Worm (Caenorhabditis elegans) whole organism, L2 larva: ENCODE results near the gene C06B3.7.

Experiments used
- C34F6.9 ChIP-seq: fragments of 150-350 bp; optimal IDR thresholded peaks from 2 replicates; lab custom pipeline; 2014; ENCODE audit warnings: missing biosample characterization, missing genetic modification characterization
- F13H6.1 ChIP-seq: sonication (generic microtip); optimal IDR thresholded peaks from 2 replicates; lab custom pipeline; 2016; ENCODE audit warnings: missing genetic modification characterization, missing compliant biosample characterization
- R02D3.7 ChIP-seq: fragments of 150-350 bp; optimal IDR thresholded peaks from 2 replicates; lab custom pipeline; 2014; ENCODE audit warnings: missing biosample characterization, missing genetic modification characterization
- Y55F3AM.14 ChIP-seq: fragments of 200-800 bp; sonication (Bioruptor generic); optimal IDR thresholded peaks from 2 replicates; lab custom pipeline; 2018; ENCODE audit warnings: mild to moderate bottlenecking, missing genetic modification characterization, missing compliant biosample characterization
- ZK546.5 ChIP-seq: sonication (generic microtip); optimal IDR thresholded peaks from 2 replicates; lab custom pipeline; 2017; ENCODE audit warnings: missing biosample characterization, missing genetic modification characterization
- alr-1 ChIP-seq: fragments of 150-350 bp; optimal IDR thresholded peaks from 2 replicates; lab custom pipeline; 2014; ENCODE audit warnings: missing biosample characterization, missing genetic modification characterization
- ama-1 ChIP-seq: fragments of 150-350 bp; optimal IDR thresholded peaks from 2 replicates; lab custom pipeline; 2018; ENCODE audit warnings: inconsistent platforms
- blmp-1 ChIP-seq: sonication (generic microtip); optimal IDR thresholded peaks from 2 replicates; lab custom pipeline; 2017; ENCODE audit warnings: missing genetic modification characterization, mild to moderate bottlenecking, missing compliant biosample characterization, antibody characterized with exemption, moderate library complexity; ENCODE audit not compliant: insufficient read depth
- ceh-16 ChIP-seq: fragments of 150-350 bp; optimal IDR thresholded peaks from 2 replicates; lab custom pipeline; 2014; ENCODE audit warnings: missing biosample characterization, missing genetic modification characterization
- ceh-82 ChIP-seq: fragments of 150-350 bp; optimal IDR thresholded peaks from 2 replicates; lab custom pipeline; 2014; ENCODE audit warnings: missing biosample characterization, missing genetic modification characterization
- crh-2 ChIP-seq: sonication (generic microtip); optimal IDR thresholded peaks from 2 replicates; lab custom pipeline; 2017; ENCODE audit warnings: missing biosample characterization, missing genetic modification characterization
- egl-27 ChIP-seq: sonication (generic microtip); optimal IDR thresholded peaks from 3 replicates; lab custom pipeline; 2017; ENCODE audit warnings: missing biosample characterization, missing genetic modification reagents, missing genetic modification characterization
- elt-1 ChIP-seq: fragments of 150-350 bp; optimal IDR thresholded peaks from 2 replicates; lab custom pipeline; 2014; ENCODE audit warnings: missing biosample characterization, missing genetic modification characterization
- elt-3 ChIP-seq: sonication (generic microtip); optimal IDR thresholded peaks from 2 replicates; lab custom pipeline; 2017; ENCODE audit warnings: missing biosample characterization, missing genetic modification characterization
- fos-1 ChIP-seq: fragments of 150-350 bp; optimal IDR thresholded peaks from 2 replicates; lab custom pipeline; 2014; ENCODE audit warnings: missing biosample characterization, missing genetic modification characterization
- gmeb-1 ChIP-seq: fragments of 150-350 bp; optimal IDR thresholded peaks from 2 replicates; lab custom pipeline; 2014; ENCODE audit warnings: missing biosample characterization, missing genetic modification characterization
- lin-11 ChIP-seq: fragments of 150-350 bp; sonication (generic microtip); optimal IDR thresholded peaks from 2 replicates; lab custom pipeline; 2014; ENCODE audit warnings: missing biosample characterization, missing genetic modification characterization, inconsistent platforms, mixed read lengths
- lin-39 ChIP-seq: fragments of 150-350 bp; optimal IDR thresholded peaks from 2 replicates; lab custom pipeline; 2014; ENCODE audit warnings: missing biosample characterization, missing genetic modification reagents, missing genetic modification characterization
- lsy-2 ChIP-seq, 2 experiments: fragments of 150-350 bp in 1 of 2; sonication (generic microtip) in 1 of 2; optimal IDR thresholded peaks; 2 replicates each; lab custom pipeline; 2014 to 2017; ENCODE audit warnings: missing biosample characterization in 2 of 2, missing genetic modification characterization in 2 of 2
- mab-5 ChIP-seq: fragments of 150-350 bp; optimal IDR thresholded peaks from 2 replicates; lab custom pipeline; 2014; ENCODE audit warnings: missing biosample characterization, missing genetic modification characterization
- mbf-1 ChIP-seq: sonication (generic microtip); optimal IDR thresholded peaks from 2 replicates; lab custom pipeline; 2017; ENCODE audit warnings: missing biosample characterization, missing genetic modification characterization
- mdl-1 ChIP-seq, 2 experiments: fragments of 150-350 bp in 1 of 2; sonication (generic microtip) in 1 of 2; optimal IDR thresholded peaks; 2 replicates each; lab custom pipeline; 2017; ENCODE audit warnings: missing biosample characterization in 2 of 2, missing genetic modification characterization in 2 of 2
- nhr-10 ChIP-seq: sonication (generic microtip); optimal IDR thresholded peaks from 2 replicates; lab custom pipeline; 2017; ENCODE audit warnings: missing biosample characterization, missing genetic modification characterization
- nhr-129 ChIP-seq: fragments of 150-350 bp; optimal IDR thresholded peaks from 2 replicates; lab custom pipeline; 2014; ENCODE audit warnings: missing biosample characterization, missing genetic modification characterization
- nhr-21 ChIP-seq: fragments of 150-350 bp; optimal IDR thresholded peaks from 2 replicates; lab custom pipeline; 2014; ENCODE audit warnings: missing biosample characterization, missing genetic modification characterization
- nhr-23 ChIP-seq: fragments of 150-350 bp; optimal IDR thresholded peaks from 2 replicates; lab custom pipeline; 2014; ENCODE audit warnings: missing biosample characterization, missing genetic modification reagents, missing genetic modification characterization
- nhr-237 ChIP-seq: fragments of 150-350 bp; optimal IDR thresholded peaks from 2 replicates; lab custom pipeline; 2014; ENCODE audit warnings: missing biosample characterization, missing genetic modification characterization
- nhr-25 ChIP-seq: fragments of 150-350 bp; sonication (generic microtip); optimal IDR thresholded peaks from 3 replicates; lab custom pipeline; 2014; ENCODE audit warnings: missing biosample characterization, missing genetic modification characterization
- nhr-6 ChIP-seq: fragments of 150-350 bp; optimal IDR thresholded peaks from 2 replicates; lab custom pipeline; 2014; ENCODE audit warnings: missing biosample characterization, missing genetic modification characterization
- nhr-77 ChIP-seq: fragments of 150-350 bp; optimal IDR thresholded peaks from 2 replicates; lab custom pipeline; 2014; ENCODE audit warnings: missing biosample characterization, missing genetic modification characterization
- peb-1 ChIP-seq: fragments of 150-350 bp; optimal IDR thresholded peaks from 2 replicates; lab custom pipeline; 2014; ENCODE audit warnings: missing biosample characterization, missing genetic modification characterization
- sem-4 ChIP-seq: fragments of 150-350 bp; optimal IDR thresholded peaks from 2 replicates; lab custom pipeline; 2014; ENCODE audit warnings: missing biosample characterization, missing genetic modification reagents, missing genetic modification characterization
- sma-3 ChIP-seq: sonication (generic microtip); optimal IDR thresholded peaks from 2 replicates; lab custom pipeline; 2016; ENCODE audit warnings: missing genetic modification reagents, missing genetic modification characterization, missing compliant biosample characterization
- sma-9 ChIP-seq, 2 experiments: fragments of 150-350 bp in 1 of 2; sonication (generic microtip) in 1 of 2; optimal IDR thresholded peaks; 2 replicates each; lab custom pipeline; 2014 to 2016; ENCODE audit warnings: missing genetic modification characterization in 2 of 2, mild to moderate bottlenecking in 1 of 2, missing biosample characterization in 1 of 2, missing compliant biosample characterization in 1 of 2, missing genetic modification reagents in 1 of 2, moderate library complexity in 1 of 2
- snpc-4 ChIP-seq: fragments of 150-350 bp; optimal IDR thresholded peaks from 2 replicates; lab custom pipeline; 2014; ENCODE audit warnings: missing biosample characterization, missing genetic modification characterization
- unc-39 ChIP-seq: fragments of 150-350 bp; optimal IDR thresholded peaks from 2 replicates; lab custom pipeline; 2014; ENCODE audit warnings: missing biosample characterization, missing genetic modification characterization
- unc-55 ChIP-seq: fragments of 150-350 bp; sonication (generic microtip); optimal IDR thresholded peaks from 3 replicates; lab custom pipeline; 2014; ENCODE audit warnings: missing biosample characterization, missing genetic modification reagents, missing genetic modification characterization
- zag-1 ChIP-seq: fragments of 150-350 bp; optimal IDR thresholded peaks from 2 replicates; lab custom pipeline; 2014; ENCODE audit warnings: missing biosample characterization, missing genetic modification characterization
- ztf-11 ChIP-seq: sonication (generic microtip); optimal IDR thresholded peaks from 2 replicates; lab custom pipeline; 2017; ENCODE audit warnings: missing biosample characterization, missing genetic modification characterization
- ztf-4 ChIP-seq: fragments of 150-350 bp; optimal IDR thresholded peaks from 2 replicates; lab custom pipeline; 2014; ENCODE audit warnings: missing biosample characterization, missing genetic modification characterization

The C06B3.7 gene

ce11 chrV:13892457-13893375 is 16.8 kb upstream of the C06B3.7 start, which contains the start of gene sptl-3:
sptl-3 (plus strand) TSS chrV:13893325.
- peak; percentile 13 for TF ChIP-seq ztf-4 (tag; lab: Kevin White, UChicago)
- TF ChIP-seq zag-1 (tag; lab: Kevin White, UChicago) = no peak
- peak; percentile 71 for TF ChIP-seq sma-9 (GFP tag; optimal IDR thresholded peaks at IDR 0.05; lab: Kevin White, UChicago)
- TF ChIP-seq sma-9 (tag; optimal IDR thresholded peaks at IDR 0.05; lab: Kevin White, UChicago) = no peak
- TF ChIP-seq sem-4 (tag; lab: Kevin White, UChicago) = no peak
- no peak for TF ChIP-seq nhr-10
- TF ChIP-seq nhr-237 (tag; lab: Kevin White, UChicago) = no peak
- no peak for TF ChIP-seq elt-1 (tag; lab: Kevin White, UChicago)
- no peak for TF ChIP-seq ZK546.5 (tag; lab: Kevin White, UChicago)
- TF ChIP-seq nhr-21 (tag; lab: Kevin White, UChicago) = peak; percentile 73
- TF ChIP-seq elt-3 (tag; lab: Kevin White, UChicago) = no peak
- TF ChIP-seq snpc-4 (tag; lab: Kevin White, UChicago) = no peak
- TF ChIP-seq ztf-11 (tag; lab: Kevin White, UChicago) = no peak
- no peak for TF ChIP-seq mbf-1
- TF ChIP-seq mdl-1 (tag; optimal IDR thresholded peaks at IDR 0.05; lab: Kevin White, UChicago) = peak in 1 of 2 experiments; percentile 5
- TF ChIP-seq nhr-25 = peak; percentile 53
- peak; percentile 58 for TF ChIP-seq blmp-1 (tag; lab: Kevin White, UChicago)
- no peak for TF ChIP-seq alr-1 (tag; lab: Kevin White, UChicago)
- TF ChIP-seq nhr-23 (tag; lab: Kevin White, UChicago) = no peak
- no peak for TF ChIP-seq egl-27 (tag; lab: Kevin White, UChicago)
- TF ChIP-seq F13H6.1 (tag; lab: Kevin White, UChicago) = peak; percentile 49
- TF ChIP-seq C34F6.9 (tag; lab: Kevin White, UChicago) = peak; percentile 21
- peak in 1 of 2 experiments; percentile 1 for TF ChIP-seq lsy-2 (tag; optimal IDR thresholded peaks at IDR 0.05; lab: Kevin White, UChicago)
- no peak for TF ChIP-seq gmeb-1 (tag; lab: Kevin White, UChicago)
- no peak for TF ChIP-seq lin-11 (tag; lab: Kevin White, UChicago)
- peak; percentile 53 for TF ChIP-seq nhr-129 (tag; lab: Kevin White, UChicago)
- TF ChIP-seq sma-3 = peak; percentile 58
- TF ChIP-seq ceh-82 (tag; lab: Kevin White, UChicago) = no peak
- no peak for TF ChIP-seq Y55F3AM.14 (GFP tag; lab: Kevin White, UChicago)
- TF ChIP-seq R02D3.7 (tag; lab: Kevin White, UChicago) = no peak
- no peak for TF ChIP-seq peb-1 (tag; lab: Kevin White, UChicago)
- peak; percentile 74 for TF ChIP-seq crh-2 (tag; lab: Kevin White, UChicago)
- TF ChIP-seq ama-1 = no peak
- TF ChIP-seq fos-1 (tag; lab: Kevin White, UChicago) = peak; percentile 60

ce11 chrV:13893583-13893982 is 15.9 kb upstream of the C06B3.7 start:
- TF ChIP-seq sma-9 (GFP tag; optimal IDR thresholded peaks at IDR 0.05; lab: Kevin White, UChicago) = peak; percentile 51
- TF ChIP-seq sma-9 (tag; optimal IDR thresholded peaks at IDR 0.05; lab: Kevin White, UChicago) = no peak
- TF ChIP-seq lin-39 (tag; lab: Kevin White, UChicago) = no peak
- TF ChIP-seq gmeb-1 (tag; lab: Kevin White, UChicago) = no peak
- peak; percentile 30 for TF ChIP-seq crh-2 (tag; lab: Kevin White, UChicago)
- no peak for TF ChIP-seq ceh-16 (tag; lab: Kevin White, UChicago)
- no peak for TF ChIP-seq mab-5 (tag; lab: Kevin White, UChicago)
- TF ChIP-seq Y55F3AM.14 (GFP tag; lab: Kevin White, UChicago) = no peak
- TF ChIP-seq fos-1 (tag; lab: Kevin White, UChicago) = peak; percentile 96

ce11 chrV:13898356-13898755 is 11.1 kb upstream of the C06B3.7 start, which contains the start of gene cyp-35C1:
cyp-35C1 (minus strand) TSS chrV:13898487.
- no peak for TF ChIP-seq crh-2 (tag; lab: Kevin White, UChicago)
- no peak for TF ChIP-seq nhr-77 (tag; lab: Kevin White, UChicago)
- peak; percentile 5 for TF ChIP-seq fos-1 (tag; lab: Kevin White, UChicago)
- no peak for TF ChIP-seq nhr-21 (tag; lab: Kevin White, UChicago)
- TF ChIP-seq R02D3.7 (tag; lab: Kevin White, UChicago) = no peak
- no peak for TF ChIP-seq sma-3
- peak; percentile 34 for TF ChIP-seq sma-9 (GFP tag; optimal IDR thresholded peaks at IDR 0.05; lab: Kevin White, UChicago)
- TF ChIP-seq sma-9 (tag; optimal IDR thresholded peaks at IDR 0.05; lab: Kevin White, UChicago) = no peak
- no peak for TF ChIP-seq nhr-6 (tag; lab: Kevin White, UChicago)
- no peak for TF ChIP-seq nhr-237 (tag; lab: Kevin White, UChicago)
- TF ChIP-seq unc-55 = no peak
- TF ChIP-seq nhr-10 = no peak
- no peak for TF ChIP-seq unc-39
- TF ChIP-seq lsy-2 (tag; optimal IDR thresholded peaks at IDR 0.05; lab: Kevin White, UChicago) = no peak
- no peak for TF ChIP-seq blmp-1 (tag; lab: Kevin White, UChicago)
- TF ChIP-seq ceh-82 (tag; lab: Kevin White, UChicago) = no peak
- no peak for TF ChIP-seq zag-1 (tag; lab: Kevin White, UChicago)
- TF ChIP-seq nhr-129 (tag; lab: Kevin White, UChicago) = no peak
